Worm (Caenorhabditis elegans) whole organism, L3 larva: ENCODE results near the gene R01H10.4.
"Not testable (repeated sequence)": the region's sequence is repeated elsewhere in the genome, so short reads cannot be mapped to it uniquely, and the experiment has no call there.

Experiments used
- R02D3.7 ChIP-seq: fragments of 150-350 bp; optimal IDR thresholded peaks from 2 replicates; lab custom pipeline; 2014; ENCODE audit warnings: missing biosample characterization, missing genetic modification characterization
- aly-2 ChIP-seq: fragments of 150-350 bp; optimal IDR thresholded peaks from 2 replicates; lab custom pipeline; 2014; ENCODE audit warnings: missing biosample characterization, missing genetic modification characterization
- ama-1 ChIP-seq: fragments of 150-350 bp; optimal IDR thresholded peaks from 2 replicates; lab custom pipeline; 2018
- ceh-28 ChIP-seq: fragments of 150-350 bp; optimal IDR thresholded peaks from 2 replicates; lab custom pipeline; 2014; ENCODE audit warnings: missing biosample characterization, missing genetic modification reagents, missing genetic modification characterization
- ceh-82 ChIP-seq: fragments of 150-350 bp; optimal IDR thresholded peaks from 2 replicates; lab custom pipeline; 2014; ENCODE audit warnings: missing biosample characterization, missing genetic modification characterization
- ceh-9 ChIP-seq: sonication (generic microtip); optimal IDR thresholded peaks from 2 replicates; lab custom pipeline; 2018; ENCODE audit warnings: missing biosample characterization, missing genetic modification characterization
- egl-5 ChIP-seq: fragments of 150-350 bp; optimal IDR thresholded peaks from 2 replicates; lab custom pipeline; 2017; ENCODE audit warnings: missing biosample characterization, missing genetic modification reagents, missing genetic modification characterization, inconsistent platforms
- elt-1 ChIP-seq: fragments of 150-350 bp; optimal IDR thresholded peaks from 2 replicates; lab custom pipeline; 2014; ENCODE audit warnings: missing biosample characterization, missing genetic modification characterization
- elt-2 ChIP-seq: sonication (generic microtip); optimal IDR thresholded peaks from 2 replicates; lab custom pipeline; 2016; ENCODE audit warnings: missing genetic modification reagents, mild to moderate bottlenecking, missing genetic modification characterization, missing compliant biosample characterization
- elt-3 ChIP-seq, 3 experiments: fragments of 150-350 bp in 1 of 3; sonication (generic microtip) in 2 of 3; optimal IDR thresholded peaks; 2 replicates in 2 of 3; 4 replicates in 1 of 3; lab custom pipeline; 2014 to 2017; ENCODE audit warnings: missing biosample characterization in 3 of 3, missing genetic modification characterization in 3 of 3
- eor-1 ChIP-seq, 2 experiments: fragments of 150-350 bp; optimal IDR thresholded peaks; 2 replicates each; lab custom pipeline; 2014 to 2018; ENCODE audit warnings: missing biosample characterization in 2 of 2, missing genetic modification characterization in 2 of 2
- fkh-10 ChIP-seq: sonication (generic microtip); optimal IDR thresholded peaks from 2 replicates; lab custom pipeline; 2017; ENCODE audit warnings: missing biosample characterization, missing genetic modification reagents, missing genetic modification characterization
- fos-1 ChIP-seq: fragments of 150-350 bp; optimal IDR thresholded peaks from 2 replicates; lab custom pipeline; 2014; ENCODE audit warnings: missing biosample characterization, missing genetic modification characterization
- hmg-11 ChIP-seq: sonication (generic microtip); optimal IDR thresholded peaks from 2 replicates; lab custom pipeline; 2016; ENCODE audit warnings: missing genetic modification characterization, missing compliant biosample characterization
- jun-1 ChIP-seq: fragments of 150-350 bp; optimal IDR thresholded peaks from 2 replicates; lab custom pipeline; 2014; ENCODE audit warnings: missing biosample characterization, missing genetic modification reagents, missing genetic modification characterization
- lsy-12 ChIP-seq: sonication (generic microtip); optimal IDR thresholded peaks from 2 replicates; lab custom pipeline; 2016; ENCODE audit warnings: mild to moderate bottlenecking, missing genetic modification characterization, missing compliant biosample characterization
- mdl-1 ChIP-seq: fragments of 150-350 bp; optimal IDR thresholded peaks from 2 replicates; lab custom pipeline; 2014; ENCODE audit warnings: missing biosample characterization, missing genetic modification characterization
- mml-1 ChIP-seq: fragments of 150-350 bp; sonication (generic microtip); optimal IDR thresholded peaks from 3 replicates; lab custom pipeline; 2014; ENCODE audit warnings: missing biosample characterization, missing genetic modification characterization
- nfya-1 ChIP-seq: sonication (generic microtip); optimal IDR thresholded peaks from 2 replicates; lab custom pipeline; 2017; ENCODE audit warnings: missing genetic modification characterization, mild to moderate bottlenecking, missing compliant biosample characterization, antibody characterized with exemption, moderate library complexity; ENCODE audit not compliant: insufficient read depth
- nhr-11 ChIP-seq: fragments of 150-350 bp; optimal IDR thresholded peaks from 2 replicates; lab custom pipeline; 2014; ENCODE audit warnings: missing biosample characterization, missing genetic modification characterization
- nhr-12 ChIP-seq: fragments of 150-350 bp; optimal IDR thresholded peaks from 2 replicates; lab custom pipeline; 2014; ENCODE audit warnings: missing biosample characterization, missing genetic modification characterization
- nhr-25 ChIP-seq: sonication (generic microtip); optimal IDR thresholded peaks from 2 replicates; lab custom pipeline; 2017; ENCODE audit warnings: missing biosample characterization, missing genetic modification characterization
- nhr-28 ChIP-seq: fragments of 150-350 bp; optimal IDR thresholded peaks from 2 replicates; lab custom pipeline; 2014; ENCODE audit warnings: missing biosample characterization, missing genetic modification characterization
- nhr-43 ChIP-seq: sonication (generic microtip); optimal IDR thresholded peaks from 2 replicates; lab custom pipeline; 2016; ENCODE audit warnings: mild to moderate bottlenecking, missing genetic modification characterization, missing compliant biosample characterization; ENCODE audit not compliant: poor library complexity, severe bottlenecking
- nhr-67 ChIP-seq: fragments of 150-350 bp; optimal IDR thresholded peaks from 2 replicates; lab custom pipeline; 2014; ENCODE audit warnings: missing biosample characterization, missing genetic modification characterization
- nhr-77 ChIP-seq: fragments of 150-350 bp; optimal IDR thresholded peaks from 2 replicates; lab custom pipeline; 2014; ENCODE audit warnings: missing biosample characterization, missing genetic modification characterization
- pha-4 ChIP-seq: fragments of 150-350 bp; optimal IDR thresholded peaks from 2 replicates; lab custom pipeline; 2014; ENCODE audit warnings: missing biosample characterization, missing genetic modification reagents, missing genetic modification characterization
- pqm-1 ChIP-seq: fragments of 150-350 bp; optimal IDR thresholded peaks from 2 replicates; lab custom pipeline; 2017; ENCODE audit warnings: missing biosample characterization, missing genetic modification characterization, inconsistent platforms
- sea-2 ChIP-seq: fragments of 150-350 bp; sonication (generic microtip); optimal IDR thresholded peaks from 4 replicates; lab custom pipeline; 2014; ENCODE audit warnings: missing biosample characterization, missing genetic modification reagents, missing genetic modification characterization
- skn-1 ChIP-seq: fragments of 150-350 bp; optimal IDR thresholded peaks from 2 replicates; lab custom pipeline; 2014; ENCODE audit warnings: missing biosample characterization, missing genetic modification characterization
- snpc-4 ChIP-seq: fragments of 150-350 bp; optimal IDR thresholded peaks from 2 replicates; lab custom pipeline; 2014; ENCODE audit warnings: missing biosample characterization, missing genetic modification characterization
- unc-39 ChIP-seq: sonication (generic microtip); optimal IDR thresholded peaks from 4 replicates; lab custom pipeline; 2017; ENCODE audit warnings: missing biosample characterization, missing genetic modification characterization
- unc-62 ChIP-seq: fragments of 150-350 bp; sonication (generic microtip); optimal IDR thresholded peaks from 4 replicates; lab custom pipeline; 2014; ENCODE audit warnings: missing biosample characterization, missing genetic modification reagents, missing genetic modification characterization
- ztf-11 ChIP-seq: fragments of 150-350 bp; optimal IDR thresholded peaks from 2 replicates; lab custom pipeline; 2014; ENCODE audit warnings: missing biosample characterization, missing genetic modification characterization
- ztf-4 ChIP-seq: fragments of 150-350 bp; optimal IDR thresholded peaks from 2 replicates; lab custom pipeline; 2014; ENCODE audit warnings: missing biosample characterization, missing genetic modification characterization

R01H10.4 gene

ce11 chrIII:10221860-10222259 lies 32.8 kb upstream of the R01H10.4 start, which contains the start of gene Y70G10A.4:
Gene Y70G10A.4 (plus strand): TSS chrIII:10222160.
- not testable (repeated sequence) for TF ChIP-seq R02D3.7 (tag; lab: Kevin White, UChicago); nfya-1 (tag; lab: Kevin White, UChicago); elt-2

ce11 chrIII:10231641-10232040 lies 23.0 kb upstream of the R01H10.4 start:
- TF ChIP-seq ceh-82 (tag; lab: Kevin White, UChicago) (no peak), nhr-77 (tag; lab: Kevin White, UChicago) (no peak), mdl-1 (tag; lab: Kevin White, UChicago) (no peak), snpc-4 (tag; lab: Kevin White, UChicago) (no peak), skn-1 (tag; lab: Kevin White, UChicago) (no peak), mml-1 (tag; lab: Kevin White, UChicago) (no peak), R02D3.7 (tag; lab: Kevin White, UChicago) (no peak)

- no peak for TF ChIP-seq lsy-12
- no peak for TF ChIP-seq skn-1 (tag; lab: Kevin White, UChicago)
- TF ChIP-seq, all 47 proteins: peak for 0
These were observed 20.6 kb upstream of the R01H10.4 start, which contains the start of gene paml-1 for ce11 chrIII:10233979-10234378. Gene paml-1 (minus strand): TSS chrIII:10234079.

ce11 chrIII:10236291-10236871 lies 18.2 kb upstream of the R01H10.4 start:
- TF ChIP-seq nfya-1 (tag; lab: Kevin White, UChicago) (no peak), nhr-43 (tag; lab: Kevin White, UChicago) (peak; percentile 9), nhr-77 (tag; lab: Kevin White, UChicago) (no peak), skn-1 (tag; lab: Kevin White, UChicago) (no peak), ztf-4 (tag; lab: Kevin White, UChicago) (peak; percentile 16), unc-62 (GFP tag; lab: Kevin White, UChicago) (no peak), fkh-10 (GFP tag; lab: Kevin White, UChicago) (no peak), ztf-11 (tag; lab: Kevin White, UChicago) (no peak), pha-4 (no peak), fos-1 (tag; lab: Kevin White, UChicago) (no peak), nhr-25 (tag; lab: Kevin White, UChicago) (peak; percentile 25), pqm-1 (tag; lab: Kevin White, UChicago) (no peak), ceh-9 (tag; lab: Kevin White, UChicago) (no peak), elt-2 (no peak), snpc-4 (tag; lab: Kevin White, UChicago) (no peak), nhr-12 (tag; lab: Kevin White, UChicago) (no peak), elt-3 (tag; optimal IDR thresholded peaks at IDR 0.05; lab: Kevin White, UChicago) (peak in 1 of 3 experiments; percentile 61), aly-2 (tag; lab: Kevin White, UChicago) (no peak), nhr-11 (tag; lab: Kevin White, UChicago) (no peak), egl-5 (tag; lab: Kevin White, UChicago) (no peak), hmg-11 (tag; lab: Kevin White, UChicago) (no peak), eor-1 (tag; optimal IDR thresholded peaks at IDR 0.05; lab: Kevin White, UChicago) (no peak), ceh-28 (tag; lab: Kevin White, UChicago) (no peak), unc-39 (tag; lab: Kevin White, UChicago) (no peak), ama-1 (lab: Kevin White, UChicago) (peak; percentile 37)
- TF ChIP-seq, all 47 proteins: peak for 5

- TF ChIP-seq nhr-43 (tag; lab: Kevin White, UChicago) (no peak), lsy-12 (no peak), nhr-77 (tag; lab: Kevin White, UChicago) (no peak), R02D3.7 (tag; lab: Kevin White, UChicago) (no peak), pqm-1 (tag; lab: Kevin White, UChicago) (no peak), ama-1 (lab: Kevin White, UChicago) (no peak), eor-1 (tag; optimal IDR thresholded peaks at IDR 0.05; lab: Kevin White, UChicago) (no peak), unc-39 (tag; lab: Kevin White, UChicago) (no peak), hmg-11 (tag; lab: Kevin White, UChicago) (no peak), elt-1 (tag; lab: Kevin White, UChicago) (no peak), nhr-28 (tag; lab: Kevin White, UChicago) (no peak), nhr-67 (no peak), jun-1 (tag; lab: Kevin White, UChicago) (no peak), sea-2 (GFP tag; lab: Kevin White, UChicago) (no peak)
These were observed 16.0 kb upstream of the R01H10.4 start, which contains the start of gene Y70G10A.3 for ce11 chrIII:10238448-10239154. Gene Y70G10A.3 (plus strand): TSS chrIII:10239104.
